Fruit fly (Drosophila melanogaster) whole organism, embryonic: ENCODE measurements around the gene CG9760.

ENCODE experiments used
- CG10979 ChIP-seq: fragments of 200-800 bp; sonication (Bioruptor generic); optimal IDR thresholded peaks from 2 replicates; lab custom pipeline; 2018; ENCODE audit warnings: missing biosample characterization, mild to moderate bottlenecking, missing genetic modification characterization, moderate library complexity
- CG12299 ChIP-seq: fragments of 200-800 bp; sonication (Bioruptor generic); optimal IDR thresholded peaks from 2 replicates; lab custom pipeline; 2018; ENCODE audit warnings: missing biosample characterization, mild to moderate bottlenecking, missing genetic modification characterization
- CG12769 ChIP-seq: fragments of 200-800 bp; sonication (Bioruptor generic); optimal IDR thresholded peaks from 2 replicates; lab custom pipeline; 2019; ENCODE audit warnings: missing biosample characterization, mild to moderate bottlenecking, missing genetic modification characterization, moderate library complexity
- CG13287 ChIP-seq: fragments of 200-800 bp; sonication (Bioruptor generic); IDR thresholded peaks from 2 replicates; pipeline ENCODE4 v1.3.6; 2022; ENCODE audit warnings: missing biosample characterization, missing genetic modification characterization; ENCODE audit not compliant: partially characterized antibody
- CG13296 ChIP-seq: fragments of 200-800 bp; sonication (Bioruptor generic); optimal IDR thresholded peaks from 3 replicates; lab custom pipeline; 2018; ENCODE audit warnings: missing biosample characterization, mild to moderate bottlenecking, missing genetic modification characterization
- CG13424 ChIP-seq: fragments of 200-800 bp; sonication (Bioruptor generic); optimal IDR thresholded peaks from 2 replicates; lab custom pipeline; 2019; ENCODE audit warnings: missing biosample characterization, mild to moderate bottlenecking, missing genetic modification characterization, moderate library complexity
- CG14014 ChIP-seq: fragments of 200-800 bp; sonication (Bioruptor generic); IDR thresholded peaks from 2 replicates; pipeline ENCODE4 v1.3.6; 2022; ENCODE audit warnings: missing biosample characterization, missing genetic modification characterization
- CG17385 ChIP-seq: fragments of 200-800 bp; sonication (Bioruptor generic); optimal IDR thresholded peaks from 3 replicates; lab custom pipeline; 2018; ENCODE audit warnings: missing biosample characterization, mild to moderate bottlenecking, missing genetic modification characterization
- CG17912 ChIP-seq: fragments of 200-800 bp; sonication (Bioruptor generic); optimal IDR thresholded peaks from 2 replicates; lab custom pipeline; 2018; ENCODE audit warnings: missing biosample characterization, mild to moderate bottlenecking, missing genetic modification characterization
- CG18599 ChIP-seq: fragments of 200-800 bp; sonication (Bioruptor generic); optimal IDR thresholded peaks from 3 replicates; lab custom pipeline; 2017; ENCODE audit warnings: missing biosample characterization, missing genetic modification characterization, mild to moderate bottlenecking, moderate library complexity, missing genetic modification reagents
- CG3163 ChIP-seq: fragments of 200-800 bp; sonication (Bioruptor generic); optimal IDR thresholded peaks from 3 replicates; lab custom pipeline; 2016; ENCODE audit warnings: missing biosample characterization, missing genetic modification characterization
- CG32772 ChIP-seq: fragments of 200-800 bp; sonication (Bioruptor generic); IDR thresholded peaks from 2 replicates; pipeline ENCODE4 v1.3.6; 2022; ENCODE audit warnings: missing biosample characterization, missing genetic modification characterization
- CG33557 ChIP-seq: fragments of 200-800 bp; sonication (Bioruptor generic); optimal IDR thresholded peaks from 2 replicates; lab custom pipeline; 2019; ENCODE audit warnings: missing biosample characterization, mild to moderate bottlenecking, missing genetic modification characterization, moderate library complexity
- CG4328 ChIP-seq: fragments of 200-800 bp; sonication (Bioruptor generic); optimal IDR thresholded peaks from 3 replicates; lab custom pipeline; 2017; ENCODE audit warnings: missing biosample characterization, missing genetic modification reagents, missing genetic modification characterization
- CG4854 ChIP-seq: fragments of 200-800 bp; sonication (Bioruptor generic); optimal IDR thresholded peaks from 2 replicates; lab custom pipeline; 2016; ENCODE audit warnings: missing biosample characterization, missing genetic modification characterization, inconsistent platforms
- CG5245 ChIP-seq: fragments of 200-800 bp; sonication (Bioruptor generic); optimal IDR thresholded peaks from 3 replicates; lab custom pipeline; 2016; ENCODE audit warnings: missing biosample characterization, missing genetic modification characterization
- CG5953 ChIP-seq: fragments of 200-800 bp; sonication (Bioruptor generic); IDR thresholded peaks from 2 replicates; pipeline ENCODE4 v1.3.6; 2022; ENCODE audit warnings: missing biosample characterization, missing genetic modification characterization
- CG6175 ChIP-seq: fragments of 200-800 bp; sonication (Bioruptor generic); IDR thresholded peaks from 3 replicates; pipeline ENCODE4 v1.3.6; 2022; ENCODE audit warnings: missing biosample characterization, missing genetic modification characterization
- CG7987 ChIP-seq: fragments of 200-800 bp; sonication (Bioruptor generic); optimal IDR thresholded peaks from 2 replicates; lab custom pipeline; 2018; ENCODE audit warnings: missing biosample characterization, mild to moderate bottlenecking, missing genetic modification characterization, moderate library complexity
- CG8478 ChIP-seq: fragments of >200 bp; optimal IDR thresholded peaks from 2 replicates; lab custom pipeline; 2018
- CG8944 ChIP-seq: fragments of 200-800 bp; sonication (Bioruptor generic); optimal IDR thresholded peaks from 3 replicates; lab custom pipeline; 2016; ENCODE audit warnings: missing biosample characterization, missing genetic modification characterization
- D19A ChIP-seq: fragments of 200-800 bp; optimal IDR thresholded peaks from 3 replicates; lab custom pipeline; 2019; ENCODE audit warnings: missing biosample characterization, mild to moderate bottlenecking, missing genetic modification characterization, moderate library complexity
- Dll ChIP-seq: fragments of 200-800 bp; sonication (Bioruptor generic); IDR thresholded peaks from 4 replicates; pipeline ENCODE4 v1.3.6; 2022; ENCODE audit warnings: missing biosample characterization, missing genetic modification characterization; ENCODE audit not compliant: partially characterized antibody
- Lhr ChIP-seq: fragments of 200-800 bp; sonication (Bioruptor generic); optimal IDR thresholded peaks from 3 replicates; lab custom pipeline; 2017; ENCODE audit warnings: mild to moderate bottlenecking, missing biosample characterization, missing genetic modification reagents, missing genetic modification characterization
- MBD-R2 ChIP-seq: fragments of 200-800 bp; sonication (Bioruptor generic); IDR thresholded peaks from 2 replicates; pipeline ENCODE4 v1.3.6; 2022; ENCODE audit warnings: missing biosample characterization, missing genetic modification characterization
- MESR4 ChIP-seq: fragments of 200-800 bp; sonication (Bioruptor generic); optimal IDR thresholded peaks from 2 replicates; lab custom pipeline; 2018; ENCODE audit warnings: missing biosample characterization, mild to moderate bottlenecking, missing genetic modification characterization, moderate library complexity
- NFAT ChIP-seq: fragments of 200-800 bp; sonication (Bioruptor generic); IDR thresholded peaks from 2 replicates; pipeline ENCODE4 v1.3.6; 2022; ENCODE audit warnings: missing biosample characterization, missing genetic modification characterization
- Ptx1 ChIP-seq: fragments of 200-800 bp; sonication (Bioruptor generic); IDR thresholded peaks from 2 replicates; pipeline ENCODE4 v1.3.6; 2022; ENCODE audit warnings: missing biosample characterization, missing genetic modification characterization
- Ssrp ChIP-seq: fragments of 200-800 bp; sonication (Bioruptor generic); optimal IDR thresholded peaks from 2 replicates; lab custom pipeline; 2018; ENCODE audit warnings: missing biosample characterization, mild to moderate bottlenecking, missing genetic modification characterization, moderate library complexity
- YL-1 ChIP-seq: fragments of 200-800 bp; sonication (Bioruptor generic); optimal IDR thresholded peaks from 3 replicates; lab custom pipeline; 2017; ENCODE audit warnings: missing biosample characterization, mild to moderate bottlenecking, missing genetic modification characterization
- cg ChIP-seq: fragments of 200-800 bp; sonication (Bioruptor generic); optimal IDR thresholded peaks from 3 replicates; lab custom pipeline; 2019; ENCODE audit warnings: missing biosample characterization, mild to moderate bottlenecking, missing genetic modification characterization, moderate library complexity
- chn ChIP-seq: fragments of 200-800 bp; sonication (Bioruptor generic); optimal IDR thresholded peaks from 2 replicates; lab custom pipeline; 2016; ENCODE audit warnings: missing biosample characterization, missing genetic modification characterization
- ci ChIP-seq: fragments of 200-800 bp; sonication (Bioruptor generic); IDR thresholded peaks from 3 replicates; pipeline ENCODE4 v1.3.6; 2022; ENCODE audit warnings: missing biosample characterization, missing genetic modification characterization
- grau ChIP-seq: fragments of 200-800 bp; optimal IDR thresholded peaks from 3 replicates; lab custom pipeline; 2019; ENCODE audit warnings: missing biosample characterization, mild to moderate bottlenecking, missing genetic modification characterization, moderate library complexity
- hkb ChIP-seq, 2 experiments: fragments of 200-800 bp in 1 of 2; fragments of >200 bp in 1 of 2; sonication (Bioruptor generic) in 1 of 2; IDR thresholded peaks in 1 of 2; optimal IDR thresholded peaks in 1 of 2; 2 replicates each; pipeline versions ENCODE4 v1.3.6 to Lab custom; 2017 to 2022; ENCODE audit warnings: missing biosample characterization in 1 of 2, missing genetic modification characterization in 1 of 2
- insv ChIP-seq, 2 experiments: fragments of 200-800 bp; sonication (Bioruptor generic); optimal IDR thresholded peaks; 3 replicates each; lab custom pipeline; 2016 to 2018; ENCODE audit warnings: missing biosample characterization in 2 of 2, missing genetic modification characterization in 2 of 2
- kah ChIP-seq: fragments of 200-800 bp; sonication (Bioruptor generic); optimal IDR thresholded peaks from 2 replicates; lab custom pipeline; 2018; ENCODE audit warnings: missing biosample characterization, mild to moderate bottlenecking, missing genetic modification characterization
- ken ChIP-seq: fragments of 200-800 bp; sonication (Bioruptor generic); IDR thresholded peaks from 3 replicates; pipeline ENCODE4 v1.3.6; 2022; ENCODE audit warnings: missing biosample characterization, missing genetic modification characterization
- lmd ChIP-seq: fragments of 200-800 bp; sonication (Bioruptor generic); IDR thresholded peaks from 2 replicates; pipeline ENCODE4 v1.3.6; 2022; ENCODE audit warnings: missing biosample characterization, missing genetic modification characterization
- nom ChIP-seq: fragments of 200-800 bp; sonication (Bioruptor generic); optimal IDR thresholded peaks from 2 replicates; lab custom pipeline; 2017; ENCODE audit warnings: missing biosample characterization, missing genetic modification characterization, mild to moderate bottlenecking, moderate library complexity, missing genetic modification reagents
- phol ChIP-seq: fragments of 200-800 bp; sonication (Bioruptor generic); optimal IDR thresholded peaks from 3 replicates; lab custom pipeline; 2018; ENCODE audit warnings: missing biosample characterization, mild to moderate bottlenecking, missing genetic modification characterization, moderate library complexity
- row ChIP-seq: fragments of 200-800 bp; sonication (Bioruptor generic); IDR thresholded peaks from 3 replicates; pipeline ENCODE4 v1.3.6; 2022; ENCODE audit warnings: missing biosample characterization, missing genetic modification characterization
- sens ChIP-seq: fragments of 200-800 bp; sonication (Bioruptor generic); peaks from one replicate; lab custom pipeline; 2016; ENCODE audit warnings: missing biosample characterization, missing genetic modification characterization
- sob ChIP-seq: fragments of 200-800 bp; sonication (Bioruptor generic); IDR thresholded peaks from 2 replicates; pipeline ENCODE4 v1.3.6; 2022; ENCODE audit warnings: missing biosample characterization, missing genetic modification characterization
- tgo ChIP-seq: fragments of 200-800 bp; sonication (Bioruptor generic); IDR thresholded peaks from 3 replicates; pipeline ENCODE4 v1.3.6; 2022; ENCODE audit warnings: missing biosample characterization, missing genetic modification characterization
- tna ChIP-seq: fragments of 200-800 bp; sonication (Bioruptor generic); IDR thresholded peaks from 2 replicates; pipeline ENCODE4 v1.3.6; 2022; ENCODE audit warnings: missing biosample characterization, missing genetic modification characterization; ENCODE audit not compliant: partially characterized antibody
- trem ChIP-seq: fragments of 200-800 bp; optimal IDR thresholded peaks from 3 replicates; lab custom pipeline; 2019; ENCODE audit warnings: missing biosample characterization, mild to moderate bottlenecking, missing genetic modification characterization, moderate library complexity
- unc-4 ChIP-seq: fragments of 200-800 bp; sonication (Bioruptor generic); IDR thresholded peaks from 2 replicates; pipeline ENCODE4 v1.3.6; 2022; ENCODE audit warnings: missing biosample characterization, missing genetic modification characterization; ENCODE audit not compliant: partially characterized antibody
- wor ChIP-seq: fragments of 200-800 bp; sonication (Bioruptor generic); IDR thresholded peaks from 2 replicates; pipeline ENCODE4 v1.3.6; 2022; ENCODE audit warnings: missing biosample characterization, missing genetic modification characterization

The CG9760 gene

DNA sequence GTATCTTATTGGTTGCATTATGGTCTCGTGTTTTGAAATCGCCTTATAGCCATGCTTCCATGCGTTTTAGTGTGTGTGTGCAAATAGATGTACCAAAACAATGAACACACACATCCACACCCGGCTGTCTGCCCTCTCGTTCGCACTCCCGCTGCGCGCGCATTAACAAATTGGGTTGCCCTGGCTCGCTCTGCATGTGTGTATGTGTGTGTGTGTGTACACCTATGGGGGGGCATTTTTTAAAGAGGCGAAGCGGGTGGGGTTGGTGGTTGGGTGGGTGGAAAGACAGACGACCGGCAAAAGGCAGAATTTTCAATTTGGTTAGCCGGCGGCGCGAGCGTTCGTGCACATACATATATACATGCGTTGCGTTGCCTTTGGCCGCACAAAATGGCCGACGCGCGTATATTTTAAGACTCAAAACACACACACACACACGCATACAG, 39.4 kb downstream of the CG9760 start (continued):
- no peak for TF ChIP-seq hkb (optimal IDR thresholded peaks at IDR 0.05; lab: Kevin White, UChicago)
- peak; percentile 40 for TF ChIP-seq hkb (GFP tag; IDR thresholded peaks at IDR 0.05; lab: Robert Waterston, UW)
- no peak for TF ChIP-seq Dll
- TF ChIP-seq phol (tag; lab: Kevin White, UChicago): peak; percentile 84
- peak; percentile 66 for TF ChIP-seq ci (GFP tag; lab: Robert Waterston, UW)
- no peak for TF ChIP-seq wor (GFP tag; lab: Robert Waterston, UW)
- no peak for TF ChIP-seq CG3163 (GFP tag; lab: Kevin White, UChicago)
- peak; percentile 76 for TF ChIP-seq CG17912
- no peak for TF ChIP-seq CG18599 (GFP tag; lab: Kevin White, UChicago)
- TF ChIP-seq CG13296 (GFP tag; lab: Kevin White, UChicago): peak; percentile 30
- peak; percentile 68 for TF ChIP-seq nom (GFP tag; lab: Kevin White, UChicago)
- TF ChIP-seq grau (tag; lab: Kevin White, UChicago): peak; percentile 36
- peak; percentile 7; the same call in 1 of the 2 replicates for TF ChIP-seq CG14014 (GFP tag; lab: Robert Waterston, UW)
- TF ChIP-seq MESR4 (GFP tag; lab: Kevin White, UChicago): peak; percentile 60
- TF ChIP-seq ken: 0 out of 3 replicates have a peak, but pooled peaks have one; percentile 25
- TF ChIP-seq CG12299 (tag; lab: Kevin White, UChicago): peak; percentile 27
- TF ChIP-seq CG5245 (GFP tag; lab: Kevin White, UChicago): no peak
- TF ChIP-seq CG5953 (GFP tag; lab: Robert Waterston, UW): no peak
- no peak for TF ChIP-seq tgo (GFP tag; lab: Robert Waterston, UW)
- TF ChIP-seq CG7987 (GFP tag; lab: Kevin White, UChicago): peak; percentile 75
- TF ChIP-seq lmd (GFP tag; lab: Robert Waterston, UW): peak; percentile 32; the same call in 1 of the 2 replicates
- TF ChIP-seq NFAT (GFP tag; lab: Robert Waterston, UW): peak; percentile 54; the same call in 1 of the 2 replicates
- TF ChIP-seq chn (GFP tag; lab: Kevin White, UChicago): peak; percentile 76
- TF ChIP-seq CG13287: peak; percentile 52; the same call in 1 of the 2 replicates
- no peak for TF ChIP-seq CG4854 (GFP tag; lab: Kevin White, UChicago)
- peak; percentile 29 for TF ChIP-seq CG13424 (tag; lab: Kevin White, UChicago)
- TF ChIP-seq insv (GFP tag; optimal IDR thresholded peaks at IDR 0.05; lab: Kevin White, UChicago): peak in 1 of 2 experiments; percentile 1
- peak; percentile 41; the same call in 1 of the 2 replicates for TF ChIP-seq sob
- peak; percentile 36 for TF ChIP-seq CG17385 (GFP tag; lab: Kevin White, UChicago)
- peak; percentile 70 for TF ChIP-seq MBD-R2
- 0 out of 2 replicates have a peak, but pooled peaks have one; percentile 19 for TF ChIP-seq unc-4 (GFP tag; lab: Robert Waterston, UW)
- TF ChIP-seq tna (GFP tag; lab: Robert Waterston, UW): peak; percentile 16; the same call in 1 of the 2 replicates
- peak; percentile 27; the same call in 1 of the 2 replicates for TF ChIP-seq Ptx1 (GFP tag; lab: Robert Waterston, UW)
- peak; percentile 13 for TF ChIP-seq D19A (tag; lab: Kevin White, UChicago)
- peak; percentile 74 for TF ChIP-seq kah (GFP tag; lab: Kevin White, UChicago)
- TF ChIP-seq Lhr: no peak
- peak; percentile 4 for TF ChIP-seq CG4328 (GFP tag; lab: Kevin White, UChicago)
- TF ChIP-seq sens (GFP tag; lab: Kevin White, UChicago): peak; percentile 60
- peak; percentile 89 for TF ChIP-seq YL-1 (GFP tag; lab: Kevin White, UChicago)
- 0 out of 3 replicates have a peak, but pooled peaks have one; percentile 43 for TF ChIP-seq CG6175 (GFP tag; lab: Robert Waterston, UW)
- peak; percentile 19 for TF ChIP-seq trem (tag; lab: Kevin White, UChicago)
- no peak for TF ChIP-seq CG8944
- TF ChIP-seq CG32772 (GFP tag; lab: Robert Waterston, UW): 0 out of 2 replicates have a peak, but pooled peaks have one; percentile 10
- peak; percentile 91 for TF ChIP-seq CG8478 (lab: Kevin White, UChicago)
- peak; percentile 36 for TF ChIP-seq CG33557 (GFP tag; lab: Kevin White, UChicago)
- no peak for TF ChIP-seq Ssrp (tag; lab: Kevin White, UChicago)
- TF ChIP-seq row: peak; percentile 11; the same call in 1 of the 3 replicates
- peak; percentile 85 for TF ChIP-seq CG12769 (tag; lab: Kevin White, UChicago)
- peak; percentile 17 for TF ChIP-seq CG10979 (tag; lab: Kevin White, UChicago)
- peak; percentile 100 for TF ChIP-seq cg (GFP tag; lab: Kevin White, UChicago)
